Worm (Caenorhabditis elegans) whole organism, late embryonic: ENCODE data around the gene ZK1037.6.

ENCODE experiments used
- C08G9.2 ChIP-seq: sonication (generic microtip); optimal IDR thresholded peaks from 2 replicates; lab custom pipeline; 2016; ENCODE audit warnings: mild to moderate bottlenecking, missing genetic modification characterization, moderate library complexity, missing compliant biosample characterization
- F13H6.1 ChIP-seq: sonication (generic microtip); optimal IDR thresholded peaks from 2 replicates; lab custom pipeline; 2016; ENCODE audit warnings: missing genetic modification characterization, missing compliant biosample characterization
- K02D7.2 ChIP-seq: sonication (generic microtip); optimal IDR thresholded peaks from 2 replicates; lab custom pipeline; 2017; ENCODE audit warnings: mild to moderate bottlenecking, missing genetic modification characterization, missing compliant biosample characterization
- K09A11.1 ChIP-seq: sonication (generic microtip); optimal IDR thresholded peaks from 2 replicates; lab custom pipeline; 2017; ENCODE audit warnings: antibody characterized with exemption, mild to moderate bottlenecking, missing genetic modification characterization, missing compliant biosample characterization; ENCODE audit not compliant: insufficient read depth
- ama-1 ChIP-seq: fragments of 150-350 bp; optimal IDR thresholded peaks from 2 replicates; lab custom pipeline; 2014
- ceh-18 ChIP-seq: sonication (generic microtip); optimal IDR thresholded peaks from 2 replicates; lab custom pipeline; 2016; ENCODE audit warnings: missing genetic modification characterization, missing compliant biosample characterization
- ceh-19 ChIP-seq: fragments of 200-800 bp; sonication (Bioruptor generic); optimal IDR thresholded peaks from 2 replicates; lab custom pipeline; 2018; ENCODE audit warnings: mild to moderate bottlenecking, missing genetic modification characterization, missing compliant biosample characterization
- ceh-2 ChIP-seq: sonication (generic microtip); optimal IDR thresholded peaks from 2 replicates; lab custom pipeline; 2016; ENCODE audit warnings: missing genotype, missing genetic modification characterization, missing compliant biosample characterization
- ceh-34 ChIP-seq: sonication (generic microtip); optimal IDR thresholded peaks from 2 replicates; lab custom pipeline; 2016; ENCODE audit warnings: mild to moderate bottlenecking, missing genetic modification characterization, missing compliant biosample characterization
- ceh-45 ChIP-seq: fragments of 200-800 bp; sonication (Bioruptor generic); IDR thresholded peaks from 2 replicates; pipeline ENCODE4 v1.3.6; 2022; ENCODE audit warnings: missing genetic modification reagents, missing genetic modification characterization, missing compliant biosample characterization
- ceh-48 ChIP-seq: sonication (generic microtip); optimal IDR thresholded peaks from 2 replicates; lab custom pipeline; 2016; ENCODE audit warnings: missing genetic modification characterization, inconsistent platforms, missing compliant biosample characterization
- che-1 ChIP-seq: sonication (generic microtip); optimal IDR thresholded peaks from 2 replicates; lab custom pipeline; 2016; ENCODE audit warnings: mild to moderate bottlenecking, missing genetic modification characterization, missing compliant biosample characterization
- dve-1 ChIP-seq: sonication (generic microtip); optimal IDR thresholded peaks from 2 replicates; lab custom pipeline; 2017; ENCODE audit warnings: antibody characterized with exemption, mild to moderate bottlenecking, missing genetic modification characterization, missing compliant biosample characterization
- elt-2 ChIP-seq: sonication (generic microtip); optimal IDR thresholded peaks from 2 replicates; lab custom pipeline; 2016; ENCODE audit warnings: missing genetic modification reagents, missing genetic modification characterization, missing compliant biosample characterization
- elt-4 ChIP-seq: sonication (generic microtip); optimal IDR thresholded peaks from 2 replicates; lab custom pipeline; 2016; ENCODE audit warnings: missing genetic modification characterization, missing compliant biosample characterization
- ets-4 ChIP-seq: sonication (generic microtip); optimal IDR thresholded peaks from 2 replicates; lab custom pipeline; 2016; ENCODE audit warnings: missing genetic modification characterization, missing compliant biosample characterization
- eyg-1 ChIP-seq: sonication (generic microtip); optimal IDR thresholded peaks from 2 replicates; lab custom pipeline; 2016; ENCODE audit warnings: missing genotype, missing genetic modification characterization, missing compliant biosample characterization
- fkh-10 ChIP-seq: fragments of 150-350 bp; optimal IDR thresholded peaks from 2 replicates; lab custom pipeline; 2014; ENCODE audit warnings: missing biosample characterization, missing genetic modification reagents, missing genetic modification characterization
- fkh-6 ChIP-seq: sonication (generic microtip); optimal IDR thresholded peaks from 2 replicates; lab custom pipeline; 2016; ENCODE audit warnings: missing genetic modification characterization, missing compliant biosample characterization
- gmeb-2 ChIP-seq: sonication (generic microtip); optimal IDR thresholded peaks from 2 replicates; lab custom pipeline; 2016; ENCODE audit warnings: missing genetic modification characterization, inconsistent platforms, missing compliant biosample characterization
- hlh-15 ChIP-seq: sonication (generic microtip); optimal IDR thresholded peaks from 2 replicates; lab custom pipeline; 2016; ENCODE audit warnings: missing genetic modification characterization, missing compliant biosample characterization
- hlh-6 ChIP-seq: sonication (generic microtip); optimal IDR thresholded peaks from 2 replicates; lab custom pipeline; 2016; ENCODE audit warnings: missing genotype, missing genetic modification characterization, missing compliant biosample characterization
- lim-6 ChIP-seq: sonication (generic microtip); optimal IDR thresholded peaks from 2 replicates; lab custom pipeline; 2016; ENCODE audit warnings: missing genetic modification characterization, missing compliant biosample characterization
- mec-3 ChIP-seq: sonication (generic microtip); optimal IDR thresholded peaks from 2 replicates; lab custom pipeline; 2016; ENCODE audit warnings: borderline replicate concordance, missing genetic modification characterization, missing compliant biosample characterization
- nfya-1 ChIP-seq: sonication (generic microtip); optimal IDR thresholded peaks from 2 replicates; lab custom pipeline; 2017; ENCODE audit warnings: missing genetic modification characterization, mild to moderate bottlenecking, missing compliant biosample characterization, antibody characterized with exemption, moderate library complexity
- nhr-11 ChIP-seq: fragments of 150-350 bp; optimal IDR thresholded peaks from 2 replicates; lab custom pipeline; 2014; ENCODE audit warnings: missing biosample characterization, missing genetic modification characterization
- npax-4 ChIP-seq: sonication (generic microtip); optimal IDR thresholded peaks from 2 replicates; lab custom pipeline; 2016; ENCODE audit warnings: missing genetic modification characterization, missing compliant biosample characterization
- pag-3 ChIP-seq: sonication (generic microtip); optimal IDR thresholded peaks from 2 replicates; lab custom pipeline; 2016; ENCODE audit warnings: missing compliant biosample characterization, missing genetic modification characterization, borderline replicate concordance
- pax-1 ChIP-seq: fragments of 150-350 bp; optimal IDR thresholded peaks from 2 replicates; lab custom pipeline; 2014; ENCODE audit warnings: missing biosample characterization, missing genetic modification characterization
- pha-2 ChIP-seq: sonication (generic microtip); optimal IDR thresholded peaks from 2 replicates; lab custom pipeline; 2017; ENCODE audit warnings: mild to moderate bottlenecking, missing genetic modification characterization, missing compliant biosample characterization
- pha-4 ChIP-seq: fragments of 150-350 bp; optimal IDR thresholded peaks from 2 replicates; lab custom pipeline; 2018; ENCODE audit warnings: missing biosample characterization, missing genetic modification reagents, missing genetic modification characterization
- pqm-1 ChIP-seq: sonication (generic microtip); optimal IDR thresholded peaks from 2 replicates; lab custom pipeline; 2016; ENCODE audit warnings: missing genetic modification characterization, missing compliant biosample characterization
- ref-2 ChIP-seq: sonication (generic microtip); optimal IDR thresholded peaks from 2 replicates; lab custom pipeline; 2016; ENCODE audit warnings: missing genetic modification characterization, missing compliant biosample characterization
- sox-2 ChIP-seq: fragments of 200-800 bp; sonication (Bioruptor generic); IDR thresholded peaks from 2 replicates; pipeline ENCODE4 v1.3.6; 2022; ENCODE audit warnings: missing genetic modification reagents, missing genetic modification characterization, missing compliant biosample characterization
- sox-4 ChIP-seq: sonication (generic microtip); optimal IDR thresholded peaks from 2 replicates; lab custom pipeline; 2017; ENCODE audit warnings: mild to moderate bottlenecking, missing genetic modification characterization, inconsistent platforms, missing compliant biosample characterization
- tbx-7 ChIP-seq: sonication (generic microtip); optimal IDR thresholded peaks from 2 replicates; lab custom pipeline; 2016; ENCODE audit warnings: missing genotype, missing genetic modification characterization, missing compliant biosample characterization
- ttx-3 ChIP-seq: sonication (generic microtip); optimal IDR thresholded peaks from 2 replicates; lab custom pipeline; 2016; ENCODE audit warnings: missing genetic modification reagents, missing genetic modification characterization, missing compliant biosample characterization
- zip-5 ChIP-seq: sonication (generic microtip); optimal IDR thresholded peaks from 2 replicates; lab custom pipeline; 2016; ENCODE audit warnings: missing genetic modification characterization, missing compliant biosample characterization

Gene ZK1037.6

ce11 chrV:15327745-15328447 lies at the start of gene ZK1037.6:
Gene ZK1037.6 (minus strand): TSS chrV:15327795.
- TF ChIP-seq C08G9.2: no peak
- TF ChIP-seq ceh-2 (tag; lab: Kevin White, UChicago): no peak
- TF ChIP-seq F13H6.1 (tag; lab: Kevin White, UChicago): no peak
- TF ChIP-seq dve-1 (tag; lab: Kevin White, UChicago): no peak
- no peak for TF ChIP-seq K09A11.1 (tag; lab: Kevin White, UChicago)
- no peak for TF ChIP-seq ets-4
- TF ChIP-seq fkh-6 (tag; lab: Kevin White, UChicago): no peak
- no peak for TF ChIP-seq ceh-34
- TF ChIP-seq pax-1 (tag; lab: Kevin White, UChicago): no peak
- no peak for TF ChIP-seq ceh-18 (tag; lab: Kevin White, UChicago)
- TF ChIP-seq elt-2: no peak
- no peak for TF ChIP-seq ceh-19 (GFP tag; lab: Kevin White, UChicago)
- no peak for TF ChIP-seq npax-4 (tag; lab: Kevin White, UChicago)
- no peak for TF ChIP-seq pqm-1 (tag; lab: Kevin White, UChicago)
- no peak for TF ChIP-seq sox-4 (tag; lab: Kevin White, UChicago)
- no peak for TF ChIP-seq fkh-10 (GFP tag; lab: Kevin White, UChicago)
- no peak for TF ChIP-seq ceh-48 (tag; lab: Kevin White, UChicago)
- no peak for TF ChIP-seq eyg-1
- TF ChIP-seq elt-4 (tag; lab: Kevin White, UChicago): no peak
- no peak for TF ChIP-seq ama-1 (lab: Kevin White, UChicago)

- TF ChIP-seq K02D7.2 (no peak), tbx-7 (no peak), nhr-11 (no peak), nfya-1 (tag; lab: Kevin White, UChicago) (no peak), ceh-45 (GFP tag; lab: Robert Waterston, UW) (no peak), pha-2 (no peak), ttx-3 (tag; lab: Kevin White, UChicago) (no peak), che-1 (tag; lab: Kevin White, UChicago) (no peak), zip-5 (tag; lab: Kevin White, UChicago) (no peak), npax-4 (tag; lab: Kevin White, UChicago) (no peak), sox-4 (tag; lab: Kevin White, UChicago) (no peak), ref-2 (tag; lab: Kevin White, UChicago) (no peak), gmeb-2 (tag; lab: Kevin White, UChicago) (no peak), ets-4 (no peak), hlh-15 (no peak), mec-3 (tag; lab: Kevin White, UChicago) (no peak)
Observed at ce11 chrV:15376223-15376622, 48.6 kb upstream of the ZK1037.6 start, which contains the start of gene srh-52. Gene srh-52 (minus strand): TSS chrV:15376323.

- TF ChIP-seq pag-3: no peak
- no peak for TF ChIP-seq mec-3 (tag; lab: Kevin White, UChicago)
- no peak for TF ChIP-seq F13H6.1 (tag; lab: Kevin White, UChicago)
- no peak for TF ChIP-seq pha-2
Observed at ce11 chrV:15369707-15370106, 42.1 kb upstream of the ZK1037.6 start, which contains the start of gene nhr-269. Gene nhr-269 (minus strand): TSS chrV:15369807.

ce11 chrV:15367770-15368169 lies 40.2 kb upstream of the ZK1037.6 start:
- TF ChIP-seq dve-1 (tag; lab: Kevin White, UChicago) (no peak), eyg-1 (no peak), ttx-3 (tag; lab: Kevin White, UChicago) (no peak), mec-3 (tag; lab: Kevin White, UChicago) (no peak), F13H6.1 (tag; lab: Kevin White, UChicago) (no peak), npax-4 (tag; lab: Kevin White, UChicago) (no peak), lim-6 (tag; lab: Kevin White, UChicago) (no peak), pha-4 (no peak), hlh-6 (tag; lab: Kevin White, UChicago) (no peak), elt-2 (no peak), nfya-1 (tag; lab: Kevin White, UChicago) (no peak), sox-2 (GFP tag; lab: Robert Waterston, UW) (no peak)
